Worm (Caenorhabditis elegans): Measurements from ENCODE around the gene Y4C6B.2.
"Not testable (repeated sequence)": the region's sequence is repeated elsewhere in the genome, so short reads cannot be mapped to it uniquely, and the experiment has no call there.

DNA sequence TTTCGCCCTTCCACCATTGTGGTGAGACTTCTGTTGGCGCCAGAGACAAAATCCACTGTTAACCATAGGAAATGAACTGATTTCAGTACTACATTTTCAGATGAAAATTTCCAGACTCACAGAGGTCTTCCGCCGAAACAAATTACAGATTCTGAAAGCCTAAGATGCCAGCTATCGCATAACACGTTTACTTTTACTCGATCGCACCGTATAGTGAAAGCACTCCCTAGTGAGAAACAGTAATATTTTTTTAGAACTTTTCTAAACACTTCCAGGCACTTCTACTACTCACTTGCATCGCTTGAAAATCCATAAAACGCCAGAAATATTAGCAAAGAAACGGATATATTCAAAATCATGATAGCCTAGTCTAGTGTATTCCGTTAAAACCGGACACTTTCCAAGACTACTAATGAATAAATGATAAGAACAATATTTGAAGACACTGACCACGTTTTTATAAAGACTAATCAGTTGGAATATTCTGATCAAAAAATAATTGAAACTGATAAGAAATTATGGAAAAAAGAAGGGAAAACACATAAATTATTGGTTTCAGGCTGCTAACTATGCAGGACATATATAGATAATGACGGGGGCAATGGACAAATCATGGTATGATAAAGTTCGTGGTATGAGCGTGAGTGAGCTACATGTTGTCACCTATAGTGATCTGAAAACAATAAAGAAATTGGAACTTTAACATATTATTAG lies 11.3 kb downstream of the Y4C6B.2 start, which contains the start of gene gba-4:
- not testable (repeated sequence) for TF ChIP-seq klf-2 (GFP tag; conservative IDR thresholded peaks at IDR 0.05); ztf-23 (GFP tag; IDR thresholded peaks at IDR 0.05); T22C8.4 (GFP tag; IDR thresholded peaks at IDR 0.05)

All from whole organism, midembryonic.